Worm (Caenorhabditis elegans) whole organism, L4/young adult: ENCODE results near the gene R144.10.

Experiments used
- W03F9.2 ChIP-seq: fragments of 150-350 bp; optimal IDR thresholded peaks from 2 replicates; lab custom pipeline; 2014; ENCODE audit warnings: missing biosample characterization, missing genetic modification characterization
- him-1 ChIP-seq: sonication (generic microtip); optimal IDR thresholded peaks from 2 replicates; lab custom pipeline; 2016; ENCODE audit warnings: missing genotype, missing genetic modification reagents, missing genetic modification characterization, missing compliant biosample characterization

DNA sequence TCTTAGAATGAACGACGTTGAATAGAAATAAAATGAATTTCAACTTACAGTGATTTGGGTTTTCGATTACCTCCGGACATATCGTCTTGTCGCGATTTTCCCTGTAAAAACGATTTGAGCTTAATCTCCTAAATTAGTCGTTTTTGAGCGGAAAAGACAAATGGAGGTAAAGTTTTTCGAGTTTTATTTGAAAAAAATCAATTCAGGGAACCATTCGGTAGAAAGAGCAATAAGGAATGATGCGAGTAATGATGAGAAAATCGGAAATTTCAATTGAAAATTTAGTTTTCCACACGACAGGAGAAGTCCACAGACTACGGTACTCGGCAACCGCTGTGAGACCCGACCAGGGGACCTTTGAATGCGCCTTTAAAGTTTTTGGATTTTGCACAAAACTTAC, at the start of gene R144.10:
- no peak for TF ChIP-seq W03F9.2
- TF ChIP-seq him-1 (tag; lab: Kevin White, UChicago): no peak
